Worm (Caenorhabditis elegans): ENCODE data around the gene R02F2.7.

DNA sequence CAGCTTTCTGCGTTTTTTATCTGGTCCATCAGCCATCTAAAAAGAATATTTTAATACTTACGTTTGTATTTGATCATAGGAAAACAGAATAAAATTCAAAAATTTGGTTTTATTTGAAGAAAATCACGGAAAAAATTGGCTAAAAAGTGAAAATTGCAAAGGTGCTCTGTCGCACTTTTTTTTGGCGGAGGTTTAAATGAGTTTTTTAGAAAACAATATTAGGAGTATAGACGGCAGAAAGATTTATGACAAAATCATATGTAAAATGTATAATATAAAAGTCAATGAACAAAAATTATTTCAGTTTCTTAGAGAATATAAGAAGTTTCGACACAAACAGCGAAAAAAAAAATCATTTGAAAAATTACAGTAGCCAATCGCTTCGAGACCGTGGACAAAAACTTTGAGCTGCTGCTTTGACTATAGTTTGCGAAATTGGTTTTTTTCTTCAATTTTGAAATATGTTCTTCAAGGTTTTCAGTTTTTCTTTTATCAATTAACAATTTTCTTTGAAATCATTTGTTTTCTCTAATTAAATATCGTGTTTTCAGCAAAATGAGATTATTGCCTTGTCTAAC, at the start of gene R02F2.7, which contains the start of gene R02F2.4:
- no peak for TF ChIP-seq lin-13 (tag; optimal IDR thresholded peaks at IDR 0.05)
- TF ChIP-seq unc-62 (GFP tag; optimal IDR thresholded peaks at IDR 0.05), result no peak
